Fruit fly (Drosophila melanogaster): Measurements from ENCODE around the gene Fer2LCH.

Fer2LCH gene

DNA sequence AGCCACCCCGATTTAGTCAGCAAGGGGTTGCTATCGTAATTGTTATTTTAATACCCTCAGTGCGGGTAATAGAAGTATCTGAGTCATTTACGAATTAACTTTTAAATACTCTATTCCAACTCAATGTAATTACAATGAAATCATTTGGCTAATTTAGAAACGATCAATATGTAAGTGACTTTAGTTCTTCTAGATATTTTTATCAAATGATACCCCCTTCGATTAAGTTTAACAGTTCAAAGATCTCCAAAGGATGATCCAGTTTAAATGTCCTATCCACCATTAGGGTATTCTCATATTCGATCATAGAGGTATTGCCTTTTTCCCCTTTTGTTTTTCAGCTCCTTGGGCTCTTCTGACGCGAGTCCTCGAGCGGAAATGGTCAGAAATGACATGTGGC, 6.3 kb downstream of the Fer2LCH start:
- TF ChIP-seq CG4318 (GFP tag; optimal IDR thresholded peaks at IDR 0.05) (no peak), Eip78C (GFP tag) (peak; percentile 31)

DNA sequence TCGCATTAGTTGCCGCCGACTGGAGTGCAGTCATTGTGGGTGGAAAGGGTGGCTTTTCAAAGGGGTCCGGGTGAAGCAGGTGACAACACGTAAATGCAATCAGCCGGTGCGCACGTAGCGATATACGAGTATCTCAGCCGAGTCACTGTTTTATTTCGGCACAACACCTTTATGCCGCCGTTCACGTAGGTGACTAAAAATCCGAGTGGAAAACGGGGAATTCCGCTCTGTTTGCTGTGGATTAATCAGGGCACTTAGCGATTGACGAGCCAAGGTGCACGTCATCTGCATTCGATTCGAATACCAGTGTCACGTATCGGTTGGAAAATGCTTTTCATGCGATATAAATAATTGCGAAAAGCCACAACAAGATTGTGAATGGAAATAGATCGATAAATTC, 18.9 kb downstream of the Fer2LCH start:
- TF ChIP-seq CG31627 (GFP tag; optimal IDR thresholded peaks at IDR 0.05) = no peak
- TF ChIP-seq Hr38 (GFP tag; optimal IDR thresholded peaks at IDR 0.05) = no peak
- no peak for TF ChIP-seq lz (GFP tag; optimal IDR thresholded peaks at IDR 0.05)
- TF ChIP-seq CG15336 (GFP tag; IDR thresholded peaks at IDR 0.05) = no peak
- no peak for TF ChIP-seq fd59A (GFP tag; optimal IDR thresholded peaks at IDR 0.05)
- TF ChIP-seq fkh (GFP tag; optimal IDR thresholded peaks at IDR 0.05) = no peak
- TF ChIP-seq Smox (GFP tag; optimal IDR thresholded peaks at IDR 0.05) = no peak
- no peak for TF ChIP-seq OdsH (GFP tag; optimal IDR thresholded peaks at IDR 0.05)
- TF ChIP-seq CG4318 (GFP tag; optimal IDR thresholded peaks at IDR 0.05) = no peak
- TF ChIP-seq Eip78C (GFP tag) = no peak

DNA sequence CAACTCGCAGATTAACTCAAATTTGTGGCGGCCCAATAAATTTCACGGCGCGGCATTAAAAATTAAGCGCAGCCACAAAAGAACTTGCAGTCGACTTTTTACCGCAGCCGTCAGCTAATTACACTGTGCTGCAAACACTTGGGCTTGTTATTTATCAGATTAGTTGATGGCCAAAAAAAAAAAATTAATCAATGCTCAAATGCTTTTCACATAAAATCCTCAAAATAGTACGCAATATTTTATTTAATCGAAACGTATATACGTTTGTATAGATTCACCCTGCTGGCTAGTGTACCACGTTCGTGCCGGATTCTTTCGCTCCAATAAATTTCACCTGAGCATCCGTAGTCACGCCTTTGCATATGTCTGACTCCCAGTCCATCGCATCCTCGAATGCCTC, 26.2 kb downstream of the Fer2LCH start:
- TF ChIP-seq CG6854 (GFP tag; optimal IDR thresholded peaks at IDR 0.05) (no peak), CG6163 (GFP tag; IDR thresholded peaks at IDR 0.05) (peak; percentile 82), CG8632 (GFP tag; optimal IDR thresholded peaks at IDR 0.05) (peak; percentile 30), Eip93F (GFP tag; optimal IDR thresholded peaks at IDR 0.05) (no peak), net (GFP tag; optimal IDR thresholded peaks at IDR 0.05) (no peak), Ets21C (GFP tag; optimal IDR thresholded peaks at IDR 0.05) (peak; percentile 53), CG6276 (GFP tag; optimal IDR thresholded peaks at IDR 0.05) (no peak), vri (GFP tag; optimal IDR thresholded peaks at IDR 0.05) (peak; percentile 33), eg (GFP tag; IDR thresholded peaks at IDR 0.05) (peak; percentile 58), CG16779 (tag; optimal IDR thresholded peaks at IDR 0.05) (no peak), achi (GFP tag; optimal IDR thresholded peaks at IDR 0.05) (peak; percentile 49), CG6792 (GFP tag; optimal IDR thresholded peaks at IDR 0.05) (peak; percentile 66), CG31627 (GFP tag; optimal IDR thresholded peaks at IDR 0.05) (peak; percentile 71), CG1621 (tag; optimal IDR thresholded peaks at IDR 0.05) (peak; percentile 6), CG11902 (GFP tag; optimal IDR thresholded peaks at IDR 0.05) (peak; percentile 35), topi (GFP tag; optimal IDR thresholded peaks at IDR 0.05) (peak; percentile 72), dsx (GFP tag; optimal IDR thresholded peaks at IDR 0.05; ENCODE audit: poor library complexity, severe bottlenecking) (no peak), Ets96B (tag; optimal IDR thresholded peaks at IDR 0.05) (peak; percentile 40), Eip78C (GFP tag) (peak; percentile 78), CG10669 (GFP tag; optimal IDR thresholded peaks at IDR 0.05) (peak; percentile 50), Blimp-1 (GFP tag; optimal IDR thresholded peaks at IDR 0.05) (no peak), CG11762 (GFP tag; optimal IDR thresholded peaks at IDR 0.05; ENCODE audit: insufficient read depth) (peak; percentile 14), lz (GFP tag; optimal IDR thresholded peaks at IDR 0.05) (peak; percentile 54), CG8319 (GFP tag; optimal IDR thresholded peaks at IDR 0.05) (peak; percentile 20), CG11294 (GFP tag; IDR thresholded peaks at IDR 0.05) (no peak), CG3032 (tag; optimal IDR thresholded peaks at IDR 0.05) (no peak), CG4318 (GFP tag; optimal IDR thresholded peaks at IDR 0.05) (no peak), OdsH (GFP tag; optimal IDR thresholded peaks at IDR 0.05) (peak; percentile 52), Sox14 (GFP tag; optimal IDR thresholded peaks at IDR 0.05) (peak; percentile 50), Sox15 (GFP tag; optimal IDR thresholded peaks at IDR 0.05) (peak; percentile 43), cyc (GFP tag; optimal IDR thresholded peaks at IDR 0.05) (peak; percentile 70), fd59A (GFP tag; optimal IDR thresholded peaks at IDR 0.05) (no peak), CG7368 (GFP tag; optimal IDR thresholded peaks at IDR 0.05) (peak; percentile 40), Gug (GFP tag; IDR thresholded peaks at IDR 0.05) (no peak), fd85E (GFP tag; optimal IDR thresholded peaks at IDR 0.05) (no peak), CG34406 (GFP tag; optimal IDR thresholded peaks at IDR 0.05) (no peak), spab (GFP tag; optimal IDR thresholded peaks at IDR 0.05) (peak; percentile 18), acj6 (GFP tag; optimal IDR thresholded peaks at IDR 0.05) (peak; percentile 54), CG32006 (GFP tag; optimal IDR thresholded peaks at IDR 0.05) (no peak), esn (GFP tag; optimal IDR thresholded peaks at IDR 0.05) (peak; percentile 70), Hr39 (GFP tag; optimal IDR thresholded peaks at IDR 0.05) (peak; percentile 75), Eip75B (GFP tag; optimal IDR thresholded peaks at IDR 0.05) (peak; percentile 49), CG3919 (GFP tag; optimal IDR thresholded peaks at IDR 0.05) (peak; percentile 69), CG6808 (GFP tag; optimal IDR thresholded peaks at IDR 0.05) (peak; percentile 35)

All from whole organism, prepupa.